Fruit fly (Drosophila melanogaster) S2 (cell line): ENCODE measurements around the gene Axud1.

ENCODE experiments used
- CG8478 ChIP-seq: fragments of >200 bp; optimal IDR thresholded peaks from 2 replicates; lab custom pipeline; 2018
- CTCF ChIP-seq, 2 experiments: fragments of >200 bp; optimal IDR thresholded peaks; 2 replicates each; lab custom pipeline; 2018

DNA sequence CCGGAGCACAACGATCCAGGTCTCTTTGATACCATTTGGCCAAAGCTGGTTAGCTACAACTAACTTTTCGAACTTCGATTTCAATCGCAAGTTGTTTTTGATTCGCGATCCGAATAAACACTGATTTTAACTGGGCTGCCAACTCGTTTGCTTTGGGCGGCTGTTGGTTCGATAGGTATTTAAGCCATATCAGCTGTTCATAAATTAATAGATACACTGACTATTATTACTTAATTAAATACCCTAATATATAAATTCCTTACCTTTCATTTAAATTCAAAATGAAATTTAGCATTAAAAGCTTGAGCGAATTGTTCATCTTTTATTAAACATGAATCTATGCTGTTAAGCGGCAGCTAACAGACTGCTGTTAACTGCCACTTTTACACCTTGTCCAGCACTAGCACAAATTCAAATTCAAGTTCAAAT lies 7.9 kb upstream of the Axud1 start, which contains the start of gene CG9967:
- no peak for TF ChIP-seq CG8478 (lab: Kevin White, UChicago)
- no peak for TF ChIP-seq CTCF (optimal IDR thresholded peaks at IDR 0.05; lab: Kevin White, UChicago)
